Fruit fly (Drosophila melanogaster) whole organism: ENCODE data around the gene CG12885.
A peak's percentile ranks its signal among the peaks of the same experiment; 100 is the strongest.

Experiments
- CG8478 ChIP-seq: fragments of >200 bp; optimal IDR thresholded peaks from 2 replicates; lab custom pipeline; 2018; ENCODE audit warnings: inconsistent platforms
- Dll ChIP-seq: fragments of >200 bp; optimal IDR thresholded peaks from 2 replicates; lab custom pipeline; 2017
- EcR ChIP-seq, 2 experiments: fragments of >200 bp; optimal IDR thresholded peaks; 2 replicates each; lab custom pipeline; 2017; ENCODE audit warnings: missing biosample characterization in 2 of 2, missing genetic modification characterization in 2 of 2, missing genetic modification reagents in 2 of 2
- pan ChIP-seq: fragments of >200 bp; optimal IDR thresholded peaks from 2 replicates; lab custom pipeline; 2017
- psq ChIP-seq: fragments of >200 bp; optimal IDR thresholded peaks from 2 replicates; lab custom pipeline; 2017
- usp ChIP-seq: fragments of >200 bp; optimal IDR thresholded peaks from 2 replicates; lab custom pipeline; 2017; ENCODE audit warnings: missing biosample characterization, missing genetic modification characterization, mixed read lengths

Gene CG12885

DNA sequence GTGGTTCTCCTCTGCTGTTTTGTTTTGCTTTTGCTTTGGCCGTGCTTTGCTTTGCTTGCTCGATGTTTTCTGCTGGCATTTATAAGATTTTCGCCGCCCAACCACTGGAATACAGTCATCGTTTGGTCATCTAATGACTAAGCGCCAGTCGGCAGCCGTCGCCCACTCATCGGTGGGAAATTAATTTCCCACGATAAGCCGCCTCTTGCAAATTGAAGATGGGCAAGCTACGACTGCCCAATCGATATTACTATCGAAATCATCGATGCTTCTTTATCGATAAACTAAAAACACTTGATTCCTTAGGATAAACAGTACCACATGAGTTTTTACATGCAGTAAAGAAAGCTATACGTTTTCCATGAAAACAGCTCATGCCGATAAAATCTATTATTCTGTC lies 50.0 kb downstream of the CG12885 start:
- TF ChIP-seq psq (no peak), pan (no peak), EcR (GFP tag; optimal IDR thresholded peaks at IDR 0.05; lab: Kevin White, UChicago) (no peak), CG8478 (lab: Kevin White, UChicago) (no peak), usp (GFP tag; lab: Kevin White, UChicago) (no peak), Dll (lab: Kevin White, UChicago) (no peak)

dm6 chr3R:27579422-27579821 lies 58.8 kb downstream of the CG12885 start:
- no peak for TF ChIP-seq CG8478 (lab: Kevin White, UChicago)
- TF ChIP-seq Dll (lab: Kevin White, UChicago): no peak
- TF ChIP-seq pan: no peak
- no peak for TF ChIP-seq EcR (GFP tag; optimal IDR thresholded peaks at IDR 0.05; lab: Kevin White, UChicago)
- TF ChIP-seq psq: no peak
- TF ChIP-seq usp (GFP tag; lab: Kevin White, UChicago): no peak

DNA sequence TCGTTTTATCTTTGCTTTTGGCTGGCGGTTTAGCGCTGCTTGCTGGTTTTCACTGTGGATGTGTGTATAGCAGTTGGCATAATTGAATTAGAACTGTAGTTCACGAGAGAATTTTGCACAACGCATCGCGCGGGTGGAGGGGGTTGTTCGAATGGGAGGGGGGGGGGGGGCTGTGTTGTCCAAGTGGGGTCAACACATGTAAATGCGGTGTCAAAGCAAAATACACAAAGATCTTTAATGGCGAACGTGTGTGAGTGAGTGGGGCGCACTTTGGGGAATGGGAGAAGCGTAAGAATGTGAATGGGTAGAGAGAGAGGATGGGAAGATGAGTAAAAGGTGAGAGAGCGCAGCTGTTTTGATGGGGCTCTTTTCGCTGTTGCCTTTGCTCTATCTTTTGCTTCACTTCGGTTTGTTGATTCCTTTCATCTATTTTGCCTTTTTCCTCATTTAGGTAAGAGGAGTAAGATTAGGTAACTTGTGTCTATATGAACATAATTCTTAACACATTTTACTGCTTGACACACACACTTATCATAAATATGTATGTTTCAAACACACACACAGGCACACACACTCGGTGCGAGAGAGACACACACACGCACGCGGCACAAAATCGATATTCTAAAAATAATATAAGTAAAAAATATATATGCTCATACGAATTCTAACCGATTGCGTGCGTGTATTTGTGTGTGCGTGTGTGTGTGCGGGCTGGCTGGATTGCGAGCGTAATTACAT lies 59.8 kb downstream of the CG12885 start:
- TF ChIP-seq CG8478 (lab: Kevin White, UChicago): no peak
- TF ChIP-seq Dll (lab: Kevin White, UChicago): no peak
- TF ChIP-seq usp (GFP tag; lab: Kevin White, UChicago): no peak
- TF ChIP-seq pan: no peak
- no peak for TF ChIP-seq EcR (GFP tag; optimal IDR thresholded peaks at IDR 0.05; lab: Kevin White, UChicago)
- TF ChIP-seq psq: no peak

- TF ChIP-seq Dll (lab: Kevin White, UChicago) (peak; percentile 42), usp (GFP tag; lab: Kevin White, UChicago) (no peak), CG8478 (lab: Kevin White, UChicago) (no peak), EcR (GFP tag; optimal IDR thresholded peaks at IDR 0.05; lab: Kevin White, UChicago) (no peak)
These were observed 60.7 kb downstream of the CG12885 start for dm6 chr3R:27581263-27581868.

- no peak for TF ChIP-seq Dll (lab: Kevin White, UChicago)
- TF ChIP-seq usp (GFP tag; lab: Kevin White, UChicago): no peak
- TF ChIP-seq CG8478 (lab: Kevin White, UChicago): no peak
- TF ChIP-seq pan: no peak
- TF ChIP-seq EcR (GFP tag; optimal IDR thresholded peaks at IDR 0.05; lab: Kevin White, UChicago): no peak
- no peak for TF ChIP-seq psq
These were observed 61.3 kb downstream of the CG12885 start, which contains the start of gene wdb for dm6 chr3R:27581890-27582487. TSS of gene wdb (minus strand) at chr3R:27582241.

- no peak for TF ChIP-seq pan
- no peak for TF ChIP-seq psq
- no peak for TF ChIP-seq Dll (lab: Kevin White, UChicago)
- no peak for TF ChIP-seq CG8478 (lab: Kevin White, UChicago)
- TF ChIP-seq usp (GFP tag; lab: Kevin White, UChicago): no peak
- no peak for TF ChIP-seq EcR (GFP tag; optimal IDR thresholded peaks at IDR 0.05; lab: Kevin White, UChicago)
These were observed 62.0 kb downstream of the CG12885 start, which contains the start of gene pins for dm6 chr3R:27582634-27583181. TSS of gene pins (plus strand) at chr3R:27582840.
